Fruit fly (Drosophila melanogaster) whole organism, adult: ENCODE data around the gene sturkopf.

Source experiments
- CG11617 ChIP-seq: fragments of 200-800 bp; sonication (Bioruptor generic); optimal IDR thresholded peaks from 2 replicates; lab custom pipeline; 2017; ENCODE audit warnings: mild to moderate bottlenecking, missing biosample characterization, missing genetic modification reagents, missing genetic modification characterization
- CG12768 ChIP-seq: fragments of 200-800 bp; sonication (Bioruptor generic); optimal IDR thresholded peaks from 2 replicates; lab custom pipeline; 2017; ENCODE audit warnings: missing biosample characterization, missing genetic modification characterization, mild to moderate bottlenecking, moderate library complexity, missing genetic modification reagents
- CG1620 ChIP-seq: fragments of 200-800 bp; sonication (Bioruptor generic); optimal IDR thresholded peaks from 2 replicates; lab custom pipeline; 2016; ENCODE audit warnings: missing biosample characterization, missing genetic modification characterization
- CG33017 ChIP-seq: fragments of 200-800 bp; sonication (Bioruptor generic); optimal IDR thresholded peaks from 2 replicates; lab custom pipeline; 2018; ENCODE audit warnings: missing biosample characterization, mild to moderate bottlenecking, missing genetic modification characterization, moderate library complexity
- CG7045 ChIP-seq: fragments of 200-800 bp; sonication (Bioruptor generic); optimal IDR thresholded peaks from 2 replicates; lab custom pipeline; 2017; ENCODE audit warnings: missing biosample characterization, mild to moderate bottlenecking, missing genetic modification characterization
- Crg-1 ChIP-seq: fragments of 200-800 bp; sonication (Bioruptor generic); optimal IDR thresholded peaks from 2 replicates; lab custom pipeline; 2016; ENCODE audit warnings: missing biosample characterization, missing genetic modification characterization
- Hr96 ChIP-seq: fragments of 200-800 bp; sonication (Bioruptor generic); optimal IDR thresholded peaks from 2 replicates; lab custom pipeline; 2016; ENCODE audit warnings: missing biosample characterization, missing genetic modification characterization
- kay ChIP-seq: fragments of 200-800 bp; sonication (Bioruptor generic); peaks from one replicate; lab custom pipeline; 2016; ENCODE audit warnings: missing biosample characterization, missing genetic modification characterization, borderline replicate concordance
- ovo ChIP-seq: fragments of 200-800 bp; sonication (Bioruptor generic); optimal IDR thresholded peaks from 2 replicates; lab custom pipeline; 2016; ENCODE audit warnings: missing biosample characterization, missing genetic modification characterization

sturkopf gene

dm6 chr3L:1265423-1266002, 47.7 kb downstream of the sturkopf start:
- peak; percentile 34 for TF ChIP-seq kay (GFP tag; lab: Kevin White, UChicago)
- TF ChIP-seq CG12768 (GFP tag; lab: Kevin White, UChicago): no peak

DNA sequence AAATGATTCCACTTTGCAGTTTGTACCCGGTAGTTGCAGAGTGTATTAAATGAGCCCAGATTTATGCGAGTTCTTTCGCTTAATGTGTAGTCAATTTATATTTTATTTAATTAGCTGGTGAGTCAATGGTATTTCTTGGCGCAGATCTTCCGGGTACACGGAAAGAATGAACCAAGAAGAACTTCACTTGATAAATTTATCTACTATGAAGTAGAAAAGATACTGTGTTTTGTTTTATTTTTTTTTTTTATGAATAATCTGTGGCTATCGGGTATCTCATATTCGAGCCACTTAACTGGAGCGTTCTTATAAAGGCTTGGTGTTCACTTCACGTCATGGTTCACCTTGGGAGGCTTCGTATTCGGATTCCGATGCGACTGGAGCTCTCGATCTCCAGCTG, 48.2 kb downstream of the sturkopf start:
- TF ChIP-seq CG1620 (GFP tag; lab: Kevin White, UChicago) (no peak), Crg-1 (no peak), CG11617 (GFP tag; lab: Kevin White, UChicago) (no peak), CG7045 (GFP tag; lab: Kevin White, UChicago) (no peak), CG33017 (tag; lab: Kevin White, UChicago) (no peak), ovo (GFP tag; lab: Kevin White, UChicago) (no peak), Hr96 (GFP tag; lab: Kevin White, UChicago) (no peak)
